Worm (Caenorhabditis elegans) whole organism, L4 larva: ENCODE measurements around the gene lin-3.

Experiments used
- F44E2.7 ChIP-seq: fragments of 200-800 bp; sonication (Bioruptor generic); IDR thresholded peaks from 2 replicates; pipeline ENCODE4 v2.1.2; 2022; ENCODE audit warnings: missing genetic modification characterization, missing compliant biosample characterization
- F49E8.2 ChIP-seq: sonication (generic microtip); optimal IDR thresholded peaks from 2 replicates; lab custom pipeline; 2016; ENCODE audit warnings: missing compliant biosample characterization, mild to moderate bottlenecking, missing genetic modification characterization, borderline replicate concordance
- R02D3.7 ChIP-seq: fragments of 150-350 bp; sonication (generic microtip); optimal IDR thresholded peaks from 3 replicates; lab custom pipeline; 2014; ENCODE audit warnings: missing biosample characterization, missing genetic modification characterization
- T20F7.1 ChIP-seq: fragments of 200-800 bp; sonication (Bioruptor generic); optimal IDR thresholded peaks from 2 replicates; lab custom pipeline; 2018; ENCODE audit warnings: mild to moderate bottlenecking, missing genetic modification characterization, missing compliant biosample characterization
- Y105C5A.15 ChIP-seq: fragments of 200-800 bp; sonication (Bioruptor generic); IDR thresholded peaks from 2 replicates; pipeline ENCODE4 v1.3.6; 2022; ENCODE audit warnings: missing genetic modification characterization, missing compliant biosample characterization
- Y48G9A.11 ChIP-seq: fragments of 200-800 bp; sonication (Bioruptor generic); IDR thresholded peaks from 2 replicates; pipeline ENCODE4 v1.3.6; 2022; ENCODE audit warnings: missing genetic modification reagents, missing genetic modification characterization, missing compliant biosample characterization
- Y75B8A.6 ChIP-seq: fragments of 200-800 bp; sonication (Bioruptor generic); IDR thresholded peaks from 2 replicates; pipeline ENCODE4 v1.3.6; 2022; ENCODE audit warnings: missing genetic modification reagents, missing genetic modification characterization, missing compliant biosample characterization
- ZK546.5 ChIP-seq, 2 experiments: sonication (generic microtip); optimal IDR thresholded peaks; 2 replicates each; lab custom pipeline; 2017; ENCODE audit warnings: missing biosample characterization in 2 of 2, missing genetic modification characterization in 2 of 2
- aha-1 ChIP-seq: fragments of 150-350 bp; peaks from one replicate; lab custom pipeline; 2014; ENCODE audit warnings: missing biosample characterization, missing genetic modification characterization
- aly-2 ChIP-seq: sonication (generic microtip); optimal IDR thresholded peaks from 2 replicates; lab custom pipeline; 2018; ENCODE audit warnings: missing biosample characterization, missing genetic modification characterization
- arid-1 ChIP-seq: fragments of 200-800 bp; sonication (Bioruptor generic); conservative IDR thresholded peaks from 2 replicates; pipeline ENCODE4 v1.3.6; 2022; ENCODE audit warnings: missing genetic modification reagents, missing genetic modification characterization, missing compliant biosample characterization
- ceh-28 ChIP-seq: fragments of 150-350 bp; optimal IDR thresholded peaks from 2 replicates; lab custom pipeline; 2014; ENCODE audit warnings: missing biosample characterization, missing genetic modification reagents, missing genetic modification characterization
- ces-1 ChIP-seq: fragments of 150-350 bp; sonication (generic microtip); optimal IDR thresholded peaks from 4 replicates; lab custom pipeline; 2014; ENCODE audit warnings: missing biosample characterization, missing genetic modification reagents, missing genetic modification characterization
- cey-2 ChIP-seq: sonication (generic microtip); optimal IDR thresholded peaks from 3 replicates; lab custom pipeline; 2017; ENCODE audit warnings: missing genetic modification characterization, mild to moderate bottlenecking, missing compliant biosample characterization, antibody characterized with exemption, borderline replicate concordance; ENCODE audit not compliant: insufficient read depth
- daf-19 ChIP-seq: fragments of 200-800 bp; sonication (Bioruptor generic); conservative IDR thresholded peaks from 2 replicates; pipeline ENCODE4 v1.3.6; 2022; ENCODE audit warnings: missing genetic modification characterization, missing compliant biosample characterization
- daf-8 ChIP-seq: fragments of 200-800 bp; sonication (Bioruptor generic); IDR thresholded peaks from 2 replicates; pipeline ENCODE4 v1.3.6; 2022; ENCODE audit warnings: missing genetic modification characterization, missing compliant biosample characterization
- dmd-8 ChIP-seq: fragments of 200-800 bp; sonication (Bioruptor generic); IDR thresholded peaks from 2 replicates; pipeline ENCODE4 v1.3.6; 2022; ENCODE audit warnings: missing genetic modification characterization, missing compliant biosample characterization
- dmd-9 ChIP-seq: fragments of 200-800 bp; sonication (Bioruptor generic); IDR thresholded peaks from 2 replicates; pipeline ENCODE4 v1.3.6; 2022; ENCODE audit warnings: missing genetic modification reagents, missing genetic modification characterization, missing compliant biosample characterization
- dpl-1 ChIP-seq: fragments of 150-350 bp; optimal IDR thresholded peaks from 2 replicates; lab custom pipeline; 2014; ENCODE audit warnings: missing biosample characterization, missing genetic modification reagents, missing genetic modification characterization
- duxl-1 ChIP-seq: sonication (generic microtip); optimal IDR thresholded peaks from 2 replicates; lab custom pipeline; 2016; ENCODE audit warnings: mild to moderate bottlenecking, missing genetic modification characterization, moderate library complexity, missing compliant biosample characterization; ENCODE audit not compliant: poor library complexity
- egl-43 ChIP-seq: fragments of 200-800 bp; sonication (Bioruptor generic); IDR thresholded peaks from 2 replicates; pipeline ENCODE4 v1.3.6; 2022; ENCODE audit warnings: missing genetic modification reagents, missing genetic modification characterization, missing compliant biosample characterization
- fkh-10 ChIP-seq: fragments of 150-350 bp; optimal IDR thresholded peaks from 2 replicates; lab custom pipeline; 2014; ENCODE audit warnings: missing biosample characterization, missing genetic modification reagents, missing genetic modification characterization
- hlh-11 ChIP-seq: fragments of 200-800 bp; sonication (Bioruptor generic); optimal IDR thresholded peaks from 2 replicates; lab custom pipeline; 2018; ENCODE audit warnings: mild to moderate bottlenecking, missing genetic modification characterization, missing compliant biosample characterization
- hmg-1.1 ChIP-seq: fragments of 200-800 bp; sonication (Bioruptor generic); IDR thresholded peaks from 2 replicates; pipeline ENCODE4 v1.3.6; 2022; ENCODE audit warnings: missing genetic modification reagents, missing genetic modification characterization, missing compliant biosample characterization
- lim-7 ChIP-seq: fragments of 200-800 bp; sonication (Bioruptor generic); IDR thresholded peaks from 2 replicates; pipeline ENCODE4 v1.3.6; 2022; ENCODE audit warnings: missing genetic modification characterization, missing compliant biosample characterization
- lin-15B ChIP-seq: fragments of 150-350 bp; sonication (generic microtip); optimal IDR thresholded peaks from 3 replicates; lab custom pipeline; 2014; ENCODE audit warnings: missing biosample characterization, missing genetic modification characterization
- lin-29 ChIP-seq: fragments of 200-800 bp; sonication (Bioruptor generic); IDR thresholded peaks from 2 replicates; pipeline ENCODE4 v1.3.6; 2022; ENCODE audit warnings: missing genetic modification reagents, missing genetic modification characterization, missing compliant biosample characterization
- lin-38 ChIP-seq: fragments of 200-800 bp; sonication (Bioruptor generic); IDR thresholded peaks from 2 replicates; pipeline ENCODE4 v1.3.6; 2022; ENCODE audit warnings: missing genetic modification reagents, missing genetic modification characterization, missing compliant biosample characterization
- madf-5 ChIP-seq, 2 experiments: fragments of 200-800 bp; sonication (Bioruptor generic); IDR thresholded peaks; 2 replicates each; pipeline ENCODE4 v1.3.6; 2022; ENCODE audit warnings: missing compliant biosample characterization in 2 of 2, missing genetic modification characterization in 2 of 2
- madf-9 ChIP-seq: fragments of 200-800 bp; sonication (Bioruptor generic); conservative IDR thresholded peaks from 2 replicates; pipeline ENCODE4 v1.3.6; 2022; ENCODE audit warnings: missing genetic modification reagents, missing genetic modification characterization, missing compliant biosample characterization
- mdl-1 ChIP-seq, 2 experiments: fragments of 150-350 bp in 1 of 2; sonication (generic microtip) in 1 of 2; optimal IDR thresholded peaks; 2 replicates each; lab custom pipeline; 2014 to 2017; ENCODE audit warnings: missing biosample characterization in 2 of 2, missing genetic modification characterization in 2 of 2
- mdt-29 ChIP-seq: fragments of 200-800 bp; sonication (Bioruptor generic); IDR thresholded peaks from 2 replicates; pipeline ENCODE4 v1.3.6; 2022; ENCODE audit warnings: missing genetic modification reagents, missing genetic modification characterization, missing compliant biosample characterization
- mep-1 ChIP-seq: fragments of 150-350 bp; sonication (generic microtip); optimal IDR thresholded peaks from 3 replicates; lab custom pipeline; 2014; ENCODE audit warnings: missing biosample characterization, missing genetic modification characterization
- mes-2 ChIP-seq: sonication (generic microtip); optimal IDR thresholded peaks from 2 replicates; lab custom pipeline; 2016; ENCODE audit warnings: missing genotype, mild to moderate bottlenecking, missing genetic modification characterization, missing compliant biosample characterization; ENCODE audit not compliant: poor library complexity, severe bottlenecking
- mxl-3 ChIP-seq: fragments of 200-800 bp; sonication (Bioruptor generic); optimal IDR thresholded peaks from 2 replicates; lab custom pipeline; 2018; ENCODE audit warnings: mild to moderate bottlenecking, missing genetic modification characterization, missing compliant biosample characterization
- nhr-102 ChIP-seq: sonication (generic microtip); optimal IDR thresholded peaks from 2 replicates; lab custom pipeline; 2016; ENCODE audit warnings: mild to moderate bottlenecking, missing genetic modification characterization, moderate library complexity, missing compliant biosample characterization
- nhr-25 ChIP-seq: sonication (generic microtip); optimal IDR thresholded peaks from 2 replicates; lab custom pipeline; 2017; ENCODE audit warnings: missing genetic modification characterization, mild to moderate bottlenecking, missing compliant biosample characterization, antibody characterized with exemption, moderate library complexity, borderline replicate concordance; ENCODE audit not compliant: insufficient read depth
- nhr-41 ChIP-seq: fragments of 200-800 bp; sonication (Bioruptor generic); IDR thresholded peaks from 2 replicates; pipeline ENCODE4 v1.3.6; 2022; ENCODE audit warnings: missing genetic modification reagents, missing genetic modification characterization, missing compliant biosample characterization
- nhr-42 ChIP-seq: fragments of 200-800 bp; sonication (Bioruptor generic); IDR thresholded peaks from 2 replicates; pipeline ENCODE4 v1.3.6; 2022; ENCODE audit warnings: missing genetic modification characterization, missing compliant biosample characterization
- nhr-48 ChIP-seq: sonication (generic microtip); optimal IDR thresholded peaks from 2 replicates; lab custom pipeline; 2016; ENCODE audit warnings: mild to moderate bottlenecking, missing genetic modification characterization, missing compliant biosample characterization
- nhr-6 ChIP-seq: fragments of 150-350 bp; optimal IDR thresholded peaks from 2 replicates; lab custom pipeline; 2014; ENCODE audit warnings: missing biosample characterization, missing genetic modification characterization
- pha-4 ChIP-seq, 2 experiments: fragments of 150-350 bp in 1 of 2; fragments of 200-800 bp in 1 of 2; sonication (Bioruptor generic) in 1 of 2; IDR thresholded peaks in 1 of 2; optimal IDR thresholded peaks in 1 of 2; 2 replicates each; pipeline versions ENCODE4 v1.3.6 to Lab custom; 2014 to 2022; ENCODE audit warnings: missing genetic modification characterization in 2 of 2, missing genetic modification reagents in 2 of 2, missing biosample characterization in 1 of 2, missing compliant biosample characterization in 1 of 2
- php-3 ChIP-seq: fragments of 200-800 bp; sonication (Bioruptor generic); IDR thresholded peaks from 2 replicates; pipeline ENCODE4 v1.3.6; 2022; ENCODE audit warnings: missing genetic modification reagents, missing genetic modification characterization, missing compliant biosample characterization
- pqm-1 ChIP-seq: sonication (generic microtip); optimal IDR thresholded peaks from 2 replicates; lab custom pipeline; 2017; ENCODE audit warnings: missing biosample characterization, missing genetic modification characterization
- saeg-2 ChIP-seq: fragments of 200-800 bp; sonication (Bioruptor generic); IDR thresholded peaks from 2 replicates; pipeline ENCODE4 v1.3.6; 2022; ENCODE audit warnings: missing genetic modification reagents, missing genetic modification characterization, missing compliant biosample characterization
- set-16 ChIP-seq: fragments of 200-800 bp; sonication (Bioruptor generic); IDR thresholded peaks from 2 replicates; pipeline ENCODE4 v1.3.6; 2022; ENCODE audit warnings: missing genetic modification reagents, missing genetic modification characterization, missing compliant biosample characterization
- snpc-4 ChIP-seq: fragments of 150-350 bp; optimal IDR thresholded peaks from 2 replicates; lab custom pipeline; 2014; ENCODE audit warnings: missing biosample characterization, missing genetic modification characterization
- unc-62 ChIP-seq, 3 experiments: fragments of 150-350 bp in 1 of 3; sonication (generic microtip); optimal IDR thresholded peaks in 2 of 3; peaks in 1 of 3; 1 replicate in 1 of 3; 2 replicates in 2 of 3; lab custom pipeline; 2014 to 2017; ENCODE audit warnings: missing biosample characterization in 3 of 3, missing genetic modification characterization in 3 of 3, missing genetic modification reagents in 3 of 3, missing genotype in 1 of 3
- zip-2 ChIP-seq: fragments of 150-350 bp; optimal IDR thresholded peaks from 2 replicates; lab custom pipeline; 2014; ENCODE audit warnings: missing biosample characterization, missing genetic modification characterization

lin-3 gene

DNA sequence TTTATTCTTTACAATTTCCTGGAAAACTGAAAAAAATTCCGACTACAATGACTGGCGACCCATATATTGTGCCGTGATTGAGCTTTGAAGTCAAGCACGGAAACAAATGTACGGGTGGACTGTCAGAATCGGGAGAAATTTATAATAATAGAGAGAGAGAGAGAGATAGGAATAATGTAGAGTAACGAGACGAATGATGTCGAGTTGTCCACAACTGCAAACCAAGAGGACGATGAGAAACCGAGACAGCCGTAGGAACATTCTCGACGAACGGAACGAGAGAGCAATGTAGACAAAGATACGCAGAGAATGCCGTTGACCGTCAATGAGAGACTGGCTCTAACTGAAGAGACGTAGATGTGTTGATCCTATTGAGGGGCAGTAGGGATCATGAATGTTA lies 26.5 kb upstream of the lin-3 start (continued):
- no peak for TF ChIP-seq egl-43 (GFP tag; lab: Robert Waterston, UW)
- no peak for TF ChIP-seq ces-1 (GFP tag; lab: Kevin White, UChicago)
- TF ChIP-seq nhr-42 = no peak; the same call in 1 of the 2 replicates
- TF ChIP-seq Y75B8A.6 (GFP tag; lab: Robert Waterston, UW) = no peak
- TF ChIP-seq aha-1 (tag; lab: Kevin White, UChicago) = peak; percentile 98
- TF ChIP-seq dpl-1 (GFP tag; lab: Kevin White, UChicago) = peak; percentile 56
- peak; percentile 71 for TF ChIP-seq T20F7.1 (GFP tag; lab: Kevin White, UChicago)
- peak in 1 of 2 experiments; percentile 100 for TF ChIP-seq unc-62 (GFP tag; optimal IDR thresholded peaks at IDR 0.05 in 1 of 2; lab: Kevin White, UChicago)
- TF ChIP-seq unc-62 (tag; optimal IDR thresholded peaks at IDR 0.05; lab: Kevin White, UChicago) = no peak
- 0 out of 2 replicates have a peak, but pooled peaks have one; percentile 38 for TF ChIP-seq php-3 (GFP tag; lab: Robert Waterston, UW)
- peak; percentile 72 for TF ChIP-seq nhr-48
- TF ChIP-seq mxl-3 (GFP tag; lab: Kevin White, UChicago) = peak; percentile 48
- TF ChIP-seq saeg-2 (GFP tag; lab: Robert Waterston, UW) = no peak
- no peak for TF ChIP-seq zip-2
- TF ChIP-seq hmg-1.1 (GFP tag; lab: Robert Waterston, UW) = peak; percentile 71
- no peak for TF ChIP-seq daf-8
- TF ChIP-seq lin-29 (GFP tag; lab: Robert Waterston, UW) = no peak
- TF ChIP-seq pqm-1 (tag; lab: Kevin White, UChicago) = peak; percentile 41
- peak; percentile 76 for TF ChIP-seq mes-2
- peak; percentile 55 for TF ChIP-seq nhr-102
- peak; percentile 20 for TF ChIP-seq duxl-1 (tag; lab: Kevin White, UChicago)
- no peak for TF ChIP-seq nhr-41 (GFP tag; lab: Robert Waterston, UW)
- no peak for TF ChIP-seq dmd-9 (GFP tag; lab: Robert Waterston, UW)
- TF ChIP-seq daf-19 (GFP tag; lab: Robert Waterston, UW) = no peak
- no peak for TF ChIP-seq Y105C5A.15 (GFP tag; lab: Robert Waterston, UW)
- TF ChIP-seq nhr-25 (tag; lab: Kevin White, UChicago) = peak; percentile 75
- no peak for TF ChIP-seq R02D3.7 (tag; lab: Kevin White, UChicago)
- no peak for TF ChIP-seq F44E2.7 (GFP tag; lab: Robert Waterston, UW)
- TF ChIP-seq lin-15B (tag; lab: Kevin White, UChicago) = no peak
- TF ChIP-seq F49E8.2 (tag; lab: Kevin White, UChicago) = no peak
- TF ChIP-seq set-16 (GFP tag; lab: Robert Waterston, UW) = no peak
- TF ChIP-seq mdl-1 (tag; optimal IDR thresholded peaks at IDR 0.05; lab: Kevin White, UChicago) = peak in 1 of 2 experiments; percentile 74
- TF ChIP-seq fkh-10 (GFP tag; lab: Kevin White, UChicago) = peak; percentile 12
- no peak for TF ChIP-seq madf-9
- TF ChIP-seq snpc-4 (tag; lab: Kevin White, UChicago) = no peak
- no peak for TF ChIP-seq madf-5 (GFP tag; IDR thresholded peaks at IDR 0.05; lab: Robert Waterston, UW)
- TF ChIP-seq hlh-11 = peak; percentile 94
- no peak for TF ChIP-seq ceh-28 (tag; lab: Kevin White, UChicago)
- TF ChIP-seq mep-1 (tag; lab: Kevin White, UChicago) = peak; percentile 92
- TF ChIP-seq lin-38 (GFP tag; lab: Robert Waterston, UW) = peak; percentile 52
- 0 out of 2 replicates have a peak, but pooled peaks have one; percentile 16 for TF ChIP-seq mdt-29 (GFP tag; lab: Robert Waterston, UW)
- TF ChIP-seq arid-1 = 0 out of 2 replicates have a peak, but pooled peaks have one; percentile 32
- no peak for TF ChIP-seq dmd-8 (GFP tag; lab: Robert Waterston, UW)
- TF ChIP-seq cey-2 (tag; lab: Kevin White, UChicago) = no peak
- TF ChIP-seq aly-2 (tag; lab: Kevin White, UChicago) = no peak
- TF ChIP-seq Y48G9A.11 (GFP tag; lab: Robert Waterston, UW) = no peak
- TF ChIP-seq lim-7 = no peak
- peak; percentile 91 for TF ChIP-seq nhr-6 (tag; lab: Kevin White, UChicago)
- peak in 1 of 2 experiments; percentile 34 for TF ChIP-seq ZK546.5 (tag; optimal IDR thresholded peaks at IDR 0.05; lab: Kevin White, UChicago)
- TF ChIP-seq pha-4 (GFP tag; IDR thresholded peaks at IDR 0.05; lab: Robert Waterston, UW) = peak; percentile 46; the same call in 1 of the 2 replicates
- peak; percentile 72 for TF ChIP-seq pha-4 (tag; optimal IDR thresholded peaks at IDR 0.05; lab: Kevin White, UChicago)
